Worm (Caenorhabditis elegans) whole organism, midembryonic: ENCODE results near the gene R11E3.2.

Experiments
- T22C8.4 ChIP-seq: fragments of 200-800 bp; sonication (Bioruptor generic); IDR thresholded peaks from 2 replicates; pipeline ENCODE4 v1.3.6; 2022; ENCODE audit warnings: missing genetic modification characterization, missing compliant biosample characterization
- cog-1 ChIP-seq: sonication (generic microtip); optimal IDR thresholded peaks from 2 replicates; lab custom pipeline; 2016; ENCODE audit warnings: missing genetic modification characterization, missing compliant biosample characterization
- flt-1 ChIP-seq: fragments of 200-800 bp; sonication (Bioruptor generic); IDR thresholded peaks from 2 replicates; pipeline ENCODE4 v1.3.6; 2022; ENCODE audit warnings: missing genetic modification characterization, missing compliant biosample characterization
- klf-2 ChIP-seq: fragments of 200-800 bp; sonication (Bioruptor generic); conservative IDR thresholded peaks from 2 replicates; pipeline ENCODE4 v1.3.6; 2022; ENCODE audit warnings: missing genetic modification reagents, missing genetic modification characterization, missing compliant biosample characterization
- med-1 ChIP-seq: sonication (generic microtip); optimal IDR thresholded peaks from 2 replicates; lab custom pipeline; 2017; ENCODE audit warnings: missing genetic modification characterization, mild to moderate bottlenecking, missing compliant biosample characterization, antibody characterized with exemption, missing genetic modification reagents; ENCODE audit not compliant: insufficient read depth
- ref-1 ChIP-seq: fragments of 200-800 bp; sonication (Bioruptor generic); conservative IDR thresholded peaks from 2 replicates; pipeline ENCODE4 v1.3.6; 2022; ENCODE audit warnings: missing genetic modification reagents, missing genetic modification characterization, missing compliant biosample characterization
- tab-1 ChIP-seq: fragments of 200-800 bp; sonication (Bioruptor generic); IDR thresholded peaks from 2 replicates; pipeline ENCODE4 v1.3.6; 2022; ENCODE audit warnings: missing genetic modification characterization, missing compliant biosample characterization
- ztf-23 ChIP-seq: fragments of 200-800 bp; sonication (Bioruptor generic); IDR thresholded peaks from 2 replicates; pipeline ENCODE4 v1.3.6; 2022; ENCODE audit warnings: missing genetic modification reagents, missing genetic modification characterization, missing compliant biosample characterization
- ztf-29 ChIP-seq: fragments of 200-800 bp; sonication (Bioruptor generic); IDR thresholded peaks from 2 replicates; pipeline ENCODE4 v1.3.6; 2022; ENCODE audit warnings: missing genetic modification reagents, missing genetic modification characterization, missing compliant biosample characterization

The R11E3.2 gene

ce11 chrIV:4821843-4822242, 50.0 kb downstream of the R11E3.2 start:
- TF ChIP-seq ztf-23 (GFP tag; lab: Robert Waterston, UW) (no peak), klf-2 (no peak), med-1 (GFP tag; lab: Kevin White, UChicago) (no peak), tab-1 (GFP tag; lab: Robert Waterston, UW) (no peak), T22C8.4 (GFP tag; lab: Robert Waterston, UW) (no peak), ref-1 (GFP tag; lab: Robert Waterston, UW) (no peak), ztf-29 (GFP tag; lab: Robert Waterston, UW) (no peak), flt-1 (GFP tag; lab: Robert Waterston, UW) (no peak), cog-1 (no peak)
